Worm (Caenorhabditis elegans) whole organism, mixed stage, embryonic: Measurements from ENCODE around the gene C55B6.5.

Experiments
- M03D4.4 ChIP-seq: sonication (generic microtip); optimal IDR thresholded peaks from 2 replicates; lab custom pipeline; 2017; ENCODE audit warnings: mild to moderate bottlenecking, missing genetic modification characterization, missing compliant biosample characterization
- blmp-1 ChIP-seq: fragments of 150-350 bp; optimal IDR thresholded peaks from 2 replicates; lab custom pipeline; 2014; ENCODE audit warnings: missing biosample characterization, missing genetic modification characterization
- ceh-39 ChIP-seq: fragments of 150-350 bp; optimal IDR thresholded peaks from 2 replicates; lab custom pipeline; 2014; ENCODE audit warnings: missing biosample characterization, missing genetic modification characterization
- ceh-43 ChIP-seq: fragments of 200-800 bp; sonication (Bioruptor generic); optimal IDR thresholded peaks from 2 replicates; lab custom pipeline; 2018; ENCODE audit warnings: mild to moderate bottlenecking, missing genetic modification characterization, moderate library complexity, missing compliant biosample characterization
- ceh-83 ChIP-seq: fragments of 200-800 bp; sonication (Bioruptor generic); optimal IDR thresholded peaks from 2 replicates; lab custom pipeline; 2018; ENCODE audit warnings: mild to moderate bottlenecking, missing genetic modification characterization, missing compliant biosample characterization
- ces-1 ChIP-seq: fragments of 150-350 bp; optimal IDR thresholded peaks from 2 replicates; lab custom pipeline; 2014; ENCODE audit warnings: missing biosample characterization, missing genetic modification reagents, missing genetic modification characterization
- cnd-1 ChIP-seq: fragments of 200-800 bp; sonication (Bioruptor generic); optimal IDR thresholded peaks from 2 replicates; lab custom pipeline; 2018; ENCODE audit warnings: mild to moderate bottlenecking, missing genetic modification characterization, missing compliant biosample characterization
- drap-1 ChIP-seq: fragments of 200-800 bp; sonication (Bioruptor generic); optimal IDR thresholded peaks from 3 replicates; lab custom pipeline; 2018; ENCODE audit warnings: mild to moderate bottlenecking, missing genetic modification characterization, missing compliant biosample characterization
- elt-1 ChIP-seq: sonication (generic microtip); optimal IDR thresholded peaks from 2 replicates; lab custom pipeline; 2017; ENCODE audit warnings: missing genetic modification characterization, mild to moderate bottlenecking, missing compliant biosample characterization, antibody characterized with exemption, moderate library complexity, borderline replicate concordance; ENCODE audit not compliant: insufficient read depth
- elt-3 ChIP-seq: fragments of 150-350 bp; optimal IDR thresholded peaks from 2 replicates; lab custom pipeline; 2014; ENCODE audit warnings: missing biosample characterization, missing genetic modification characterization
- ham-2 ChIP-seq: fragments of 200-800 bp; sonication (Bioruptor generic); optimal IDR thresholded peaks from 2 replicates; lab custom pipeline; 2018; ENCODE audit warnings: mild to moderate bottlenecking, missing genetic modification characterization, missing compliant biosample characterization
- hlh-1 ChIP-seq: fragments of 150-350 bp; optimal IDR thresholded peaks from 2 replicates; lab custom pipeline; 2014; ENCODE audit warnings: missing biosample characterization, missing genetic modification reagents, missing genetic modification characterization
- lin-13 ChIP-seq: fragments of 150-350 bp; optimal IDR thresholded peaks from 2 replicates; lab custom pipeline; 2014; ENCODE audit warnings: missing biosample characterization, missing genetic modification characterization
- lsy-2 ChIP-seq: fragments of 150-350 bp; optimal IDR thresholded peaks from 2 replicates; lab custom pipeline; 2014; ENCODE audit warnings: missing biosample characterization, missing genetic modification characterization
- mab-5 ChIP-seq: fragments of 150-350 bp; optimal IDR thresholded peaks from 2 replicates; lab custom pipeline; 2014; ENCODE audit warnings: missing biosample characterization, missing genetic modification characterization
- mep-1 ChIP-seq: fragments of 150-350 bp; optimal IDR thresholded peaks from 2 replicates; lab custom pipeline; 2017; ENCODE audit warnings: missing biosample characterization, missing genetic modification reagents, missing genetic modification characterization, inconsistent platforms
- mls-2 ChIP-seq: sonication (generic microtip); optimal IDR thresholded peaks from 2 replicates; lab custom pipeline; 2016; ENCODE audit warnings: mild to moderate bottlenecking, missing genetic modification characterization, moderate library complexity, missing compliant biosample characterization
- nhr-12 ChIP-seq: fragments of 150-350 bp; optimal IDR thresholded peaks from 2 replicates; lab custom pipeline; 2014; ENCODE audit warnings: missing biosample characterization, missing genetic modification characterization
- nhr-2 ChIP-seq: fragments of 150-350 bp; optimal IDR thresholded peaks from 2 replicates; lab custom pipeline; 2014; ENCODE audit warnings: missing biosample characterization, missing genetic modification characterization
- nhr-237 ChIP-seq: fragments of 150-350 bp; optimal IDR thresholded peaks from 2 replicates; lab custom pipeline; 2014; ENCODE audit warnings: missing biosample characterization, missing genetic modification characterization
- nhr-28 ChIP-seq: fragments of 150-350 bp; optimal IDR thresholded peaks from 2 replicates; lab custom pipeline; 2014; ENCODE audit warnings: missing biosample characterization, missing genetic modification characterization
- nhr-76 ChIP-seq: sonication (generic microtip); optimal IDR thresholded peaks from 2 replicates; lab custom pipeline; 2017; ENCODE audit warnings: missing biosample characterization, missing genetic modification characterization
- pha-4 ChIP-seq: fragments of 150-350 bp; optimal IDR thresholded peaks from 2 replicates; lab custom pipeline; 2018; ENCODE audit warnings: missing biosample characterization, missing genetic modification reagents, missing genetic modification characterization
- sem-2 ChIP-seq: fragments of 200-800 bp; sonication (Bioruptor generic); optimal IDR thresholded peaks from 2 replicates; lab custom pipeline; 2018; ENCODE audit warnings: mild to moderate bottlenecking, missing genetic modification characterization, missing compliant biosample characterization
- snpc-4 ChIP-seq: fragments of 150-350 bp; optimal IDR thresholded peaks from 2 replicates; lab custom pipeline; 2014; ENCODE audit warnings: missing biosample characterization, missing genetic modification characterization
- sptf-1 ChIP-seq: sonication (generic microtip); optimal IDR thresholded peaks from 2 replicates; lab custom pipeline; 2017; ENCODE audit warnings: mild to moderate bottlenecking, missing genetic modification characterization, moderate library complexity, missing compliant biosample characterization
- tbx-8 ChIP-seq: fragments of 200-800 bp; sonication (Bioruptor generic); optimal IDR thresholded peaks from 2 replicates; lab custom pipeline; 2018; ENCODE audit warnings: mild to moderate bottlenecking, missing genetic modification characterization, moderate library complexity, missing compliant biosample characterization
- unc-120 ChIP-seq: sonication (generic microtip); optimal IDR thresholded peaks from 2 replicates; lab custom pipeline; 2017; ENCODE audit warnings: missing genetic modification characterization, missing compliant biosample characterization; ENCODE audit not compliant: poor library complexity, severe bottlenecking
- unc-39 ChIP-seq: fragments of 150-350 bp; optimal IDR thresholded peaks from 2 replicates; lab custom pipeline; 2014; ENCODE audit warnings: missing biosample characterization, missing genetic modification characterization
- zip-8 ChIP-seq: fragments of 150-350 bp; optimal IDR thresholded peaks from 2 replicates; lab custom pipeline; 2014; ENCODE audit warnings: missing biosample characterization, missing genetic modification characterization
- ztf-11 ChIP-seq: fragments of 150-350 bp; optimal IDR thresholded peaks from 2 replicates; lab custom pipeline; 2014; ENCODE audit warnings: missing biosample characterization, missing genetic modification characterization

C55B6.5 gene

ce11 chrX:7200475-7200874 lies 4.6 kb downstream of the C55B6.5 start:
- TF ChIP-seq zip-8 = no peak
- TF ChIP-seq ztf-11 (tag; lab: Kevin White, UChicago) = no peak
- TF ChIP-seq sptf-1 (tag; lab: Kevin White, UChicago) = no peak
- TF ChIP-seq sem-2 (GFP tag; lab: Kevin White, UChicago) = no peak
- TF ChIP-seq, all 35 proteins: peak for 0

- TF ChIP-seq nhr-2 (tag; lab: Kevin White, UChicago) (no peak), mls-2 (tag; lab: Kevin White, UChicago) (no peak), mep-1 (tag; lab: Kevin White, UChicago) (no peak), lsy-2 (tag; lab: Kevin White, UChicago) (no peak), hlh-1 (tag; lab: Kevin White, UChicago) (no peak), cnd-1 (tag; lab: Kevin White, UChicago) (no peak), pha-4 (tag; lab: Kevin White, UChicago) (no peak), tbx-8 (GFP tag; lab: Kevin White, UChicago) (no peak), mab-5 (tag; lab: Kevin White, UChicago) (no peak), sptf-1 (tag; lab: Kevin White, UChicago) (no peak), lin-13 (tag; lab: Kevin White, UChicago) (no peak), nhr-76 (no peak), unc-39 (tag; lab: Kevin White, UChicago) (no peak), ces-1 (GFP tag; lab: Kevin White, UChicago) (no peak), ztf-11 (tag; lab: Kevin White, UChicago) (no peak), elt-3 (tag; lab: Kevin White, UChicago) (no peak), nhr-28 (tag; lab: Kevin White, UChicago) (no peak), blmp-1 (tag; lab: Kevin White, UChicago) (no peak)
Measured at ce11 chrX:7199831-7200414, 5.2 kb downstream of the C55B6.5 start, which contains the start of gene C55B6.1. TSS of gene C55B6.1 (plus strand) at chrX:7200364.

DNA sequence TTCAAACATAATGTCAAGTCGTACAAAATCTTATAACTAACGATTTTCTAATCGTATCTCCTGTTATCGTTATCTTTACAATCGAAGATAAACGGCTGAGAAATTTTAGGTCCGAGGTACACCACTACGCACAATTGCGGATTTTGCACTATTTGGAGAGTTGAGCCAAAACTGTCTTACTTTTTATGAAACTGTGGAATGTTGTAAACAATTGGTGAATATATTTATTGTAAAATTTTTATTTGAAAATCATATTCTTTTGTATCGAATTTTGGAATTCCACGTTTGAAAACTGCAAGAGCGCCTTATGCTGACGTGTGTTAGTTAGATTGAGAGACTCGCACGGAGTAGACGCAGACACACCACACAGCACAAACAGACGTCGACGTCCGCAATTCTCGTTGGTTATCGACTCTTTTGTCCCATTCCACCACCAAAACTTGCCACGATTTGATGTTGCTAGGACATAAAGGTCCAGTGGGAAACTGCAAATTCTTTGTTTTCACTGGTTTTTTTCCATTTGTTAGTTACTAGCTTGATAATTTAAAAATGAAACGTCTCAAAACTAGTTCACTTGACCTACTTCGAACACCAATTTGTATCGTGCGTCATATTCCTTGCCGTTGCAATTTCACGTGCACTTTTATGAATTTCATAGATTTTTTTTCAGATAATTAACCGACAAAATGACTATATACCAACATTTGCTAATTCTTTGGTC lies 11.0 kb downstream of the C55B6.5 start, which contains the start of gene dnj-7:
dnj-7 (plus strand) TSS at position 671 of the 721 bp plus-strand sequence.
- peak; percentile 62 for TF ChIP-seq elt-3 (tag; lab: Kevin White, UChicago)
- TF ChIP-seq sem-2 (GFP tag; lab: Kevin White, UChicago) = no peak
- peak; percentile 17 for TF ChIP-seq ceh-39 (tag; lab: Kevin White, UChicago)
- TF ChIP-seq sptf-1 (tag; lab: Kevin White, UChicago) = no peak
- peak; percentile 32 for TF ChIP-seq unc-120 (tag; lab: Kevin White, UChicago)
- no peak for TF ChIP-seq blmp-1 (tag; lab: Kevin White, UChicago)
- TF ChIP-seq drap-1 (GFP tag; lab: Kevin White, UChicago) = no peak
- TF ChIP-seq unc-39 (tag; lab: Kevin White, UChicago) = no peak
- TF ChIP-seq lsy-2 (tag; lab: Kevin White, UChicago) = peak; percentile 26
- no peak for TF ChIP-seq snpc-4 (tag; lab: Kevin White, UChicago)
- peak; percentile 11 for TF ChIP-seq M03D4.4
- TF ChIP-seq ces-1 (GFP tag; lab: Kevin White, UChicago) = peak; percentile 50
- TF ChIP-seq ceh-43 (GFP tag; lab: Kevin White, UChicago) = no peak
- peak; percentile 24 for TF ChIP-seq tbx-8 (GFP tag; lab: Kevin White, UChicago)
- no peak for TF ChIP-seq mls-2 (tag; lab: Kevin White, UChicago)
- no peak for TF ChIP-seq zip-8
- TF ChIP-seq mep-1 (tag; lab: Kevin White, UChicago) = peak; percentile 11
- TF ChIP-seq elt-1 (tag; lab: Kevin White, UChicago) = peak; percentile 33
- TF ChIP-seq pha-4 (tag; lab: Kevin White, UChicago) = no peak

DNA sequence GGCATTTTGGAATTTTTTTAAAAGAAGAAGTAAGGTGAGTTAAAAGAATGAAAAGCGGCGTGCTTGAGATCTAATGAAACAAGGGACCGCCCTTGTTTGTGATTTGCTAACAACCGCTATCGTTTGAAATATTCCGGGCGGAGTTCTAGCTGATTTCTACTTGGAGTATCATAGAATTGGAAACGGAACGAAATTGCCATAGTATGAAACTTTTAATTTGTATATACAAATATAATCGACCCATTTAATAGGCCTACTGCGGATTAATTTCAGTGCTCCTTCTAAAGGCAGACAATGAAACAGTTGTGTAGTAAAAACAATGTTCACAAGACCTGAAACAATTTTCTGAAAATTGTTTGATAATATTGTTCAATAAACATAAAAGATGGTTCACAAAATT lies 13.2 kb downstream of the C55B6.5 start, which contains the start of gene C55B6.7:
C55B6.7 (minus strand) TSS at position 101 of the 400 bp plus-strand sequence.
- no peak for TF ChIP-seq tbx-8 (GFP tag; lab: Kevin White, UChicago)
- no peak for TF ChIP-seq M03D4.4
- TF ChIP-seq ham-2 (GFP tag; lab: Kevin White, UChicago) = no peak
- no peak for TF ChIP-seq mls-2 (tag; lab: Kevin White, UChicago)
- TF ChIP-seq nhr-237 (tag; lab: Kevin White, UChicago) = no peak
- no peak for TF ChIP-seq nhr-28 (tag; lab: Kevin White, UChicago)
- TF ChIP-seq nhr-2 (tag; lab: Kevin White, UChicago) = no peak
- no peak for TF ChIP-seq blmp-1 (tag; lab: Kevin White, UChicago)
- TF ChIP-seq elt-3 (tag; lab: Kevin White, UChicago) = no peak
- TF ChIP-seq mep-1 (tag; lab: Kevin White, UChicago) = no peak
- no peak for TF ChIP-seq hlh-1 (tag; lab: Kevin White, UChicago)
- no peak for TF ChIP-seq ceh-83 (GFP tag; lab: Kevin White, UChicago)
- no peak for TF ChIP-seq lsy-2 (tag; lab: Kevin White, UChicago)
- TF ChIP-seq nhr-12 (tag; lab: Kevin White, UChicago) = no peak
